Worm (Caenorhabditis elegans) whole organism, L4 larva: Measurements from ENCODE around the gene H17B01.5.
A peak's percentile ranks its signal among the peaks of the same experiment; 100 is the strongest.

Experiments used
- D1046.2 ChIP-seq: fragments of 200-800 bp; sonication (Bioruptor generic); IDR thresholded peaks from 2 replicates; pipeline ENCODE4 v1.3.6; 2022; ENCODE audit warnings: missing genetic modification characterization, missing compliant biosample characterization
- F26F4.8 ChIP-seq: fragments of 200-800 bp; sonication (Bioruptor generic); conservative IDR thresholded peaks from 2 replicates; pipeline ENCODE4 v1.3.6; 2022; ENCODE audit warnings: missing genetic modification characterization, missing compliant biosample characterization
- R02D3.7 ChIP-seq: fragments of 150-350 bp; sonication (generic microtip); optimal IDR thresholded peaks from 3 replicates; lab custom pipeline; 2014; ENCODE audit warnings: missing biosample characterization, missing genetic modification characterization
- Y5F2A.4 ChIP-seq: fragments of 200-800 bp; sonication (Bioruptor generic); optimal IDR thresholded peaks from 2 replicates; lab custom pipeline; 2018; ENCODE audit warnings: mild to moderate bottlenecking, missing genetic modification characterization, missing compliant biosample characterization
- ZK337.2 ChIP-seq: fragments of 200-800 bp; sonication (Bioruptor generic); IDR thresholded peaks from 2 replicates; pipeline ENCODE4 v1.3.6; 2022; ENCODE audit warnings: missing genetic modification reagents, missing genetic modification characterization, missing compliant biosample characterization
- ZK546.5 ChIP-seq, 2 experiments: sonication (generic microtip); optimal IDR thresholded peaks; 2 replicates each; lab custom pipeline; 2017; ENCODE audit warnings: missing biosample characterization in 2 of 2, missing genetic modification characterization in 2 of 2
- ama-1 ChIP-seq: fragments of 150-350 bp; optimal IDR thresholded peaks from 2 replicates; lab custom pipeline; 2014; ENCODE audit warnings: inconsistent platforms, mixed read lengths
- arid-1 ChIP-seq: fragments of 200-800 bp; sonication (Bioruptor generic); conservative IDR thresholded peaks from 2 replicates; pipeline ENCODE4 v1.3.6; 2022; ENCODE audit warnings: missing genetic modification reagents, missing genetic modification characterization, missing compliant biosample characterization
- attf-4 ChIP-seq: sonication (generic microtip); optimal IDR thresholded peaks from 3 replicates; lab custom pipeline; 2017; ENCODE audit warnings: missing biosample characterization, missing genetic modification characterization
- ceh-20 ChIP-seq: fragments of 200-800 bp; sonication (Bioruptor generic); IDR thresholded peaks from 2 replicates; pipeline ENCODE4 v1.3.6; 2022; ENCODE audit warnings: missing genetic modification reagents, missing genetic modification characterization, missing compliant biosample characterization
- ceh-28 ChIP-seq: fragments of 150-350 bp; optimal IDR thresholded peaks from 2 replicates; lab custom pipeline; 2014; ENCODE audit warnings: missing biosample characterization, missing genetic modification reagents, missing genetic modification characterization
- ceh-32 ChIP-seq: sonication (generic microtip); optimal IDR thresholded peaks from 2 replicates; lab custom pipeline; 2016; ENCODE audit warnings: mild to moderate bottlenecking, missing genetic modification characterization, missing compliant biosample characterization; ENCODE audit not compliant: poor library complexity
- ctbp-1 ChIP-seq: fragments of 200-800 bp; sonication (Bioruptor generic); IDR thresholded peaks from 2 replicates; pipeline ENCODE4 v1.3.6; 2022; ENCODE audit warnings: missing genetic modification reagents, missing genetic modification characterization, missing compliant biosample characterization
- daf-12 ChIP-seq: fragments of 150-350 bp; optimal IDR thresholded peaks from 2 replicates; lab custom pipeline; 2014; ENCODE audit warnings: missing biosample characterization, missing genetic modification reagents, missing genetic modification characterization
- daf-16 ChIP-seq, 3 experiments: sonication (generic microtip); optimal IDR thresholded peaks; 2 replicates each; lab custom pipeline; 2016 to 2017; ENCODE audit warnings: missing genetic modification characterization in 3 of 3, missing genetic modification reagents in 3 of 3, mild to moderate bottlenecking in 2 of 3, missing compliant biosample characterization in 2 of 3, missing biosample characterization in 1 of 3, moderate library complexity in 1 of 3
- daf-19 ChIP-seq: fragments of 200-800 bp; sonication (Bioruptor generic); conservative IDR thresholded peaks from 2 replicates; pipeline ENCODE4 v1.3.6; 2022; ENCODE audit warnings: missing genetic modification characterization, missing compliant biosample characterization
- daf-8 ChIP-seq: fragments of 200-800 bp; sonication (Bioruptor generic); IDR thresholded peaks from 2 replicates; pipeline ENCODE4 v1.3.6; 2022; ENCODE audit warnings: missing genetic modification characterization, missing compliant biosample characterization
- dmd-6 ChIP-seq: fragments of 200-800 bp; sonication (Bioruptor generic); IDR thresholded peaks from 2 replicates; pipeline ENCODE4 v1.3.6; 2022; ENCODE audit warnings: missing genetic modification reagents, missing genetic modification characterization, missing compliant biosample characterization
- dmd-8 ChIP-seq: fragments of 200-800 bp; sonication (Bioruptor generic); IDR thresholded peaks from 2 replicates; pipeline ENCODE4 v1.3.6; 2022; ENCODE audit warnings: missing genetic modification characterization, missing compliant biosample characterization
- dmd-9 ChIP-seq: fragments of 200-800 bp; sonication (Bioruptor generic); IDR thresholded peaks from 2 replicates; pipeline ENCODE4 v1.3.6; 2022; ENCODE audit warnings: missing genetic modification reagents, missing genetic modification characterization, missing compliant biosample characterization
- duxl-1 ChIP-seq: sonication (generic microtip); optimal IDR thresholded peaks from 2 replicates; lab custom pipeline; 2016; ENCODE audit warnings: mild to moderate bottlenecking, missing genetic modification characterization, moderate library complexity, missing compliant biosample characterization; ENCODE audit not compliant: poor library complexity
- fkh-10 ChIP-seq: fragments of 150-350 bp; optimal IDR thresholded peaks from 2 replicates; lab custom pipeline; 2014; ENCODE audit warnings: missing biosample characterization, missing genetic modification reagents, missing genetic modification characterization
- hif-1 ChIP-seq, 2 experiments: sonication (generic microtip); optimal IDR thresholded peaks; 2 replicates each; lab custom pipeline; 2016 to 2017; ENCODE audit warnings: missing compliant biosample characterization in 2 of 2, missing genetic modification characterization in 2 of 2, missing genetic modification reagents in 2 of 2, missing genotype in 2 of 2, mild to moderate bottlenecking in 1 of 2
- hlh-11 ChIP-seq: fragments of 200-800 bp; sonication (Bioruptor generic); optimal IDR thresholded peaks from 2 replicates; lab custom pipeline; 2018; ENCODE audit warnings: mild to moderate bottlenecking, missing genetic modification characterization, missing compliant biosample characterization
- lin-29 ChIP-seq: fragments of 200-800 bp; sonication (Bioruptor generic); IDR thresholded peaks from 2 replicates; pipeline ENCODE4 v1.3.6; 2022; ENCODE audit warnings: missing genetic modification reagents, missing genetic modification characterization, missing compliant biosample characterization
- lsy-2 ChIP-seq, 2 experiments: fragments of 150-350 bp in 1 of 2; sonication (generic microtip) in 1 of 2; optimal IDR thresholded peaks; 2 replicates each; lab custom pipeline; 2014 to 2017; ENCODE audit warnings: missing biosample characterization in 2 of 2, missing genetic modification characterization in 2 of 2
- madf-5 ChIP-seq, 2 experiments: fragments of 200-800 bp; sonication (Bioruptor generic); IDR thresholded peaks; 2 replicates each; pipeline ENCODE4 v1.3.6; 2022; ENCODE audit warnings: missing compliant biosample characterization in 2 of 2, missing genetic modification characterization in 2 of 2
- madf-9 ChIP-seq: fragments of 200-800 bp; sonication (Bioruptor generic); conservative IDR thresholded peaks from 2 replicates; pipeline ENCODE4 v1.3.6; 2022; ENCODE audit warnings: missing genetic modification reagents, missing genetic modification characterization, missing compliant biosample characterization
- mep-1 ChIP-seq: fragments of 150-350 bp; sonication (generic microtip); optimal IDR thresholded peaks from 3 replicates; lab custom pipeline; 2014; ENCODE audit warnings: missing biosample characterization, missing genetic modification characterization
- mes-2 ChIP-seq: sonication (generic microtip); optimal IDR thresholded peaks from 2 replicates; lab custom pipeline; 2016; ENCODE audit warnings: missing genotype, mild to moderate bottlenecking, missing genetic modification characterization, missing compliant biosample characterization; ENCODE audit not compliant: poor library complexity, severe bottlenecking
- nhr-10 ChIP-seq: fragments of 150-350 bp; optimal IDR thresholded peaks from 2 replicates; lab custom pipeline; 2014; ENCODE audit warnings: missing biosample characterization, missing genetic modification characterization
- nhr-102 ChIP-seq: sonication (generic microtip); optimal IDR thresholded peaks from 2 replicates; lab custom pipeline; 2016; ENCODE audit warnings: mild to moderate bottlenecking, missing genetic modification characterization, moderate library complexity, missing compliant biosample characterization
- nhr-11 ChIP-seq: fragments of 150-350 bp; optimal IDR thresholded peaks from 2 replicates; lab custom pipeline; 2014; ENCODE audit warnings: missing biosample characterization, missing genetic modification characterization
- nhr-41 ChIP-seq: fragments of 200-800 bp; sonication (Bioruptor generic); IDR thresholded peaks from 2 replicates; pipeline ENCODE4 v1.3.6; 2022; ENCODE audit warnings: missing genetic modification reagents, missing genetic modification characterization, missing compliant biosample characterization
- nhr-42 ChIP-seq: fragments of 200-800 bp; sonication (Bioruptor generic); IDR thresholded peaks from 2 replicates; pipeline ENCODE4 v1.3.6; 2022; ENCODE audit warnings: missing genetic modification characterization, missing compliant biosample characterization
- nhr-77 ChIP-seq: fragments of 150-350 bp; optimal IDR thresholded peaks from 2 replicates; lab custom pipeline; 2014; ENCODE audit warnings: missing biosample characterization, missing genetic modification characterization
- pha-4 ChIP-seq, 2 experiments: fragments of 150-350 bp in 1 of 2; fragments of 200-800 bp in 1 of 2; sonication (Bioruptor generic) in 1 of 2; IDR thresholded peaks in 1 of 2; optimal IDR thresholded peaks in 1 of 2; 2 replicates each; pipeline versions ENCODE4 v1.3.6 to Lab custom; 2014 to 2022; ENCODE audit warnings: missing genetic modification characterization in 2 of 2, missing genetic modification reagents in 2 of 2, missing biosample characterization in 1 of 2, missing compliant biosample characterization in 1 of 2
- php-3 ChIP-seq: fragments of 200-800 bp; sonication (Bioruptor generic); IDR thresholded peaks from 2 replicates; pipeline ENCODE4 v1.3.6; 2022; ENCODE audit warnings: missing genetic modification reagents, missing genetic modification characterization, missing compliant biosample characterization
- rbr-2 ChIP-seq: sonication (generic microtip); optimal IDR thresholded peaks from 2 replicates; lab custom pipeline; 2016; ENCODE audit warnings: missing genotype, missing genetic modification characterization, missing compliant biosample characterization
- saeg-2 ChIP-seq: fragments of 200-800 bp; sonication (Bioruptor generic); IDR thresholded peaks from 2 replicates; pipeline ENCODE4 v1.3.6; 2022; ENCODE audit warnings: missing genetic modification reagents, missing genetic modification characterization, missing compliant biosample characterization
- set-16 ChIP-seq: fragments of 200-800 bp; sonication (Bioruptor generic); IDR thresholded peaks from 2 replicates; pipeline ENCODE4 v1.3.6; 2022; ENCODE audit warnings: missing genetic modification reagents, missing genetic modification characterization, missing compliant biosample characterization
- skn-1 ChIP-seq: fragments of 150-350 bp; optimal IDR thresholded peaks from 2 replicates; lab custom pipeline; 2014; ENCODE audit warnings: missing biosample characterization, missing genetic modification characterization
- spr-1 ChIP-seq: sonication (generic microtip); optimal IDR thresholded peaks from 2 replicates; lab custom pipeline; 2016; ENCODE audit warnings: mild to moderate bottlenecking, missing genetic modification characterization, missing compliant biosample characterization
- tag-97 ChIP-seq: fragments of 200-800 bp; sonication (Bioruptor generic); IDR thresholded peaks from 2 replicates; pipeline ENCODE4 v1.3.6; 2022; ENCODE audit warnings: missing genetic modification characterization, missing compliant biosample characterization
- unc-39 ChIP-seq: sonication (generic microtip); optimal IDR thresholded peaks from 2 replicates; lab custom pipeline; 2017; ENCODE audit warnings: missing biosample characterization, missing genetic modification characterization
- vab-7 ChIP-seq: fragments of 200-800 bp; sonication (Bioruptor generic); IDR thresholded peaks from 2 replicates; pipeline ENCODE4 v1.3.6; 2022; ENCODE audit warnings: missing genetic modification reagents, missing genetic modification characterization, missing compliant biosample characterization

H17B01.5 gene

ce11 chrII:1503663-1504062, 30.3 kb upstream of the H17B01.5 start (continued):
- TF ChIP-seq ceh-28, result no peak
- TF ChIP-seq ama-1 (lab: Kevin White, UChicago), result no peak
- no peak for TF ChIP-seq nhr-102
- TF ChIP-seq daf-19 (GFP tag; lab: Robert Waterston, UW), result no peak
- TF ChIP-seq daf-16 (GFP tag; optimal IDR thresholded peaks at IDR 0.05; lab: Kevin White, UChicago), result no peak
- TF ChIP-seq daf-16 (tag; optimal IDR thresholded peaks at IDR 0.05; lab: Kevin White, UChicago), result peak; percentile 33
- no peak for TF ChIP-seq D1046.2 (GFP tag; lab: Robert Waterston, UW)
- TF ChIP-seq set-16, result no peak

- TF ChIP-seq ceh-20, result peak; percentile 57; the same call in 1 of the 2 replicates
- peak in 1 of 2 experiments; percentile 44 for TF ChIP-seq lsy-2 (tag; optimal IDR thresholded peaks at IDR 0.05; lab: Kevin White, UChicago)
- no peak for TF ChIP-seq ceh-32
- no peak for TF ChIP-seq ZK546.5 (tag; optimal IDR thresholded peaks at IDR 0.05; lab: Kevin White, UChicago)
- no peak for TF ChIP-seq mes-2 (tag; lab: Kevin White, UChicago)
- TF ChIP-seq duxl-1 (tag; lab: Kevin White, UChicago), result no peak
- TF ChIP-seq madf-9 (GFP tag; lab: Robert Waterston, UW), result no peak
- no peak for TF ChIP-seq nhr-10 (tag; lab: Kevin White, UChicago)
- TF ChIP-seq arid-1 (GFP tag; lab: Robert Waterston, UW), result no peak
- no peak for TF ChIP-seq daf-8 (GFP tag; lab: Robert Waterston, UW)
- no peak for TF ChIP-seq spr-1 (tag; lab: Kevin White, UChicago)
- no peak for TF ChIP-seq attf-4
- TF ChIP-seq unc-39 (tag; lab: Kevin White, UChicago), result no peak
- TF ChIP-seq lin-29 (GFP tag; lab: Robert Waterston, UW), result no peak
- TF ChIP-seq hif-1 (tag; optimal IDR thresholded peaks at IDR 0.05; lab: Kevin White, UChicago), result peak in 1 of 2 experiments; percentile 75
- TF ChIP-seq daf-16 (GFP tag; optimal IDR thresholded peaks at IDR 0.05; lab: Kevin White, UChicago), result peak in 1 of 2 experiments; percentile 36
- TF ChIP-seq daf-16 (tag; optimal IDR thresholded peaks at IDR 0.05; lab: Kevin White, UChicago), result no peak
- TF ChIP-seq ctbp-1 (GFP tag; lab: Robert Waterston, UW), result no peak
- no peak for TF ChIP-seq nhr-77 (tag; lab: Kevin White, UChicago)
- no peak for TF ChIP-seq skn-1 (tag; lab: Kevin White, UChicago)
- no peak for TF ChIP-seq R02D3.7 (tag; lab: Kevin White, UChicago)
- TF ChIP-seq ZK337.2 (GFP tag; lab: Robert Waterston, UW), result no peak
- TF ChIP-seq madf-5 (GFP tag; IDR thresholded peaks at IDR 0.05; lab: Robert Waterston, UW), result no peak
- no peak for TF ChIP-seq ama-1 (lab: Kevin White, UChicago)
- TF ChIP-seq rbr-2 (tag; lab: Kevin White, UChicago), result peak; percentile 33
- no peak for TF ChIP-seq daf-19 (GFP tag; lab: Robert Waterston, UW)
- no peak for TF ChIP-seq php-3 (GFP tag; lab: Robert Waterston, UW)
- TF ChIP-seq hlh-11, result peak; percentile 63
- TF ChIP-seq dmd-8, result no peak
- no peak for TF ChIP-seq pha-4 (GFP tag; IDR thresholded peaks at IDR 0.05; lab: Robert Waterston, UW)
- TF ChIP-seq pha-4 (tag; optimal IDR thresholded peaks at IDR 0.05; lab: Kevin White, UChicago), result no peak
- peak; percentile 36 for TF ChIP-seq nhr-11
- 0 out of 2 replicates have a peak, but pooled peaks have one; percentile 31 for TF ChIP-seq nhr-42 (GFP tag; lab: Robert Waterston, UW)
- TF ChIP-seq tag-97, result no peak
- TF ChIP-seq dmd-6 (GFP tag; lab: Robert Waterston, UW), result peak; percentile 33; the same call in 1 of the 2 replicates
- TF ChIP-seq fkh-10, result no peak
- TF ChIP-seq dmd-9 (GFP tag; lab: Robert Waterston, UW), result no peak
- peak; percentile 78 for TF ChIP-seq set-16
- no peak for TF ChIP-seq saeg-2 (GFP tag; lab: Robert Waterston, UW)
- peak; percentile 40 for TF ChIP-seq mep-1 (tag; lab: Kevin White, UChicago)
- 0 out of 2 replicates have a peak, but pooled peaks have one; percentile 47 for TF ChIP-seq nhr-41
- no peak for TF ChIP-seq Y5F2A.4 (GFP tag; lab: Kevin White, UChicago)
- no peak for TF ChIP-seq F26F4.8
- TF ChIP-seq vab-7, result no peak
- no peak for TF ChIP-seq daf-12
Observed at ce11 chrII:1501614-1502355, 28.4 kb upstream of the H17B01.5 start.
